Fruit fly (Drosophila melanogaster): ENCODE data around the gene CG9628.

The CG9628 gene

DNA sequence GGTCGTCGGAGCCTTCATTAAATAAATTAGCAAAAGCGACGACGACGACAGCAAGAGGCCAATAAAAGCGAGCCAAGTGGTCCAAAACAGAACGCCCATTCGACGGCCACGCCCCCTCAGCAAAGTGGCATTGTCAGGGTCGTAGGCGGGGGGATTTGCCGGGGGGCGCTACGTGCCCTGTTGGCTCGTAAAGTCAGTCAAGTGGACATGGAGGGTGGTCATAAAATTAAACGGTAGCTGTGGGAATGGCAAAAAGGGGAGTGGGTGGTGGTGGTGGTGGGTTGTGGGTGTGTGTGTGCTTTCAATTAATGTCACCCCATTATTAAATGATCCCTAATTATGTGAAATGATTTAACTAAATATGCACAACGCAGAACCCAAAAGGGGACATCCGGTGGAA lies 31.6 kb upstream of the CG9628 start:
- TF ChIP-seq CG12605 (GFP tag; IDR thresholded peaks at IDR 0.05): no peak
- TF ChIP-seq Pif1B (GFP tag; optimal IDR thresholded peaks at IDR 0.05): no peak
- TF ChIP-seq CG34367 (tag; optimal IDR thresholded peaks at IDR 0.05): no peak
- TF ChIP-seq CG10348 (GFP tag; IDR thresholded peaks at IDR 0.05): no peak
- no peak for TF ChIP-seq D1 (tag; optimal IDR thresholded peaks at IDR 0.05)

DNA sequence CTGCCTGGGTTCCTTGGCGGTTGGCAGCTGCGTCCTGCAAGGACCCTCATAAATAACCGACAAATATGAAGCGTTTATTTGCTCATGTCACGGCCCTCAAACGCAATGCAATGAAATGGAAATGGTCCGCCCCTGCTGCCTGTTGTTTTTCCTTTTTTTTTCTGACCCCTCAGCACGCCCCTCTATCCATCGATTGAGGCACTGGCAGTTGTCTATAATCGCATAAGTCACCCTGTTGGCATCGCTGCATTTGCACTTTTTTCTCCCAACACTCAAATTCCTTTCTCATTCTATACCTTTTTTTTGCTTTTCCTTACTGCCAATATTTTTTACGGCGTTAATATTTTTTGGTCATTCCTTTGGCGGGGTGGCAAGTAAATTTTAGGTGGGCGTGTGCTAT lies 30.4 kb upstream of the CG9628 start:
- TF ChIP-seq CG8301 (tag; optimal IDR thresholded peaks at IDR 0.05) (no peak), CG15710 (tag; optimal IDR thresholded peaks at IDR 0.05) (no peak), CG34367 (tag; optimal IDR thresholded peaks at IDR 0.05) (no peak), CG13204 (GFP tag; optimal IDR thresholded peaks at IDR 0.05) (no peak), Ets98B (GFP tag; IDR thresholded peaks at IDR 0.05) (no peak), CG9948 (tag; optimal IDR thresholded peaks at IDR 0.05) (no peak), Pif1A (GFP tag; optimal IDR thresholded peaks at IDR 0.05) (no peak), D1 (tag; optimal IDR thresholded peaks at IDR 0.05) (no peak), CG10348 (GFP tag; IDR thresholded peaks at IDR 0.05) (no peak), gl (tag; optimal IDR thresholded peaks at IDR 0.05) (no peak), Pif1B (GFP tag; optimal IDR thresholded peaks at IDR 0.05) (no peak), fd96Ca (GFP tag; IDR thresholded peaks at IDR 0.05) (no peak), Snoo (tag; optimal IDR thresholded peaks at IDR 0.05) (no peak), EcR (GFP tag; optimal IDR thresholded peaks at IDR 0.05) (no peak)

DNA sequence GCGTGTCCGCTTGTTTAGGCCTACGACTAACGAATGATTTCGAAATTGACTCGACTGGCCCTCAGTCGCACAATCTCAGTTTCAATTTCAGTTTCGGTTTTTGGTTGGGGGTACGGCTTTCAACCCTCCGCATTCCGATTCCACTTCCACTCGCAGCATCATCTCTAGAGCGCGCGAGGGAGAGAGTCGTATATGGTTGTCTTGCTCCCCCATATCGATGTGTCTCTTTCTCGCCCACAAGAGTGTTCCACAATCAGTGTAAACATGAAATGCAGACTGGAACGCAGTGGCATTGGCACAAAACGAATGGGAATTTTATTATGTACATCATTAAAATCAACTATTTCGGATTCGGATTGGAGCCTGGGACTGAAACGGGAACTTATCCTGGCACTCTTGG lies 23.1 kb upstream of the CG9628 start, which contains the start of gene HGTX:
HGTX (minus strand) TSS at position 38 of the 400 bp plus-strand sequence.
- no peak for TF ChIP-seq CG14655 (GFP tag; optimal IDR thresholded peaks at IDR 0.05)
- TF ChIP-seq Pif1A (GFP tag; optimal IDR thresholded peaks at IDR 0.05): no peak
- TF ChIP-seq CG34367 (tag; optimal IDR thresholded peaks at IDR 0.05): no peak
- TF ChIP-seq CG12605 (GFP tag; IDR thresholded peaks at IDR 0.05): no peak

DNA sequence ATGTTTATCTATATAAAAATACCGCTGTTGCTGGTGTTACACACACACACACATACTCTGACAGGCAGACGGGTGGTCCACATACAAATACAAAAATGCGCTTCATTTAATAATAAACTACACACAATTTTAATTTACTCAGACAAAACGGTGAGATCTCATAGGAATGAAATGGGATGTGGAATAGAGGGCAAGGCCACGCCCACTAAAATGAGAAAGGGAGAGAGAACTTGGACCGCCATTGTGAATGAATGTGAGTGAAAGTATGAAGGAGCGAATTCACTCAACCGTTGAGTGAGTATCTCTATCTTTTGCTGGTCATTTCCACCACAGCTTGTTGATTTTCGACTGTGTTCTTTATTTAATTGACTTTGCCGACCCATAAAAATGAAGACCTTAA lies 22.0 kb upstream of the CG9628 start:
- TF ChIP-seq Snoo (tag; optimal IDR thresholded peaks at IDR 0.05) (no peak), CG14655 (GFP tag; optimal IDR thresholded peaks at IDR 0.05) (no peak), CG34367 (tag; optimal IDR thresholded peaks at IDR 0.05) (no peak), gl (tag; optimal IDR thresholded peaks at IDR 0.05) (no peak), Pif1B (GFP tag; optimal IDR thresholded peaks at IDR 0.05) (no peak), CG8301 (tag; optimal IDR thresholded peaks at IDR 0.05) (no peak), EcR (GFP tag; optimal IDR thresholded peaks at IDR 0.05) (no peak), rn (GFP tag; IDR thresholded peaks at IDR 0.05) (no peak), CG13204 (GFP tag; optimal IDR thresholded peaks at IDR 0.05) (no peak), CG8159 (tag; optimal IDR thresholded peaks at IDR 0.05) (no peak), D1 (tag; optimal IDR thresholded peaks at IDR 0.05) (no peak)

DNA sequence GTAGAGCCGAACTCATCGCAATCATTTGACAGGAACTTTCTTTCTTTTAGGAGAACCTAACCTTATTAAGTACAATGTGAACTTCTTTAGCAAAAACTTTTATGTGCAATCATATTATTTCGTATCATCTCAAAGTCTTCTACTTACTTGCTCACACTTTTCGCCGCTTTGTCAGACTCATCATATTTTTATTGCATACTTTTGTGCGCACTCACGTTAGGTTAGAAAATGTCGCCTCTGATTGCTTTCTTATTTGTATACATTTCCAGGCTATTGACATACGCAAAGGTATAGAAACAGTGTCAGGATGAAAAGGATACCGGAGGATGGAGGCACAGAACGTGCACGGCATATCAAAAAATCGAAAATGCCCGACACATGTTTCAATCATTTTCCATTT lies 19.4 kb upstream of the CG9628 start:
- peak; percentile 27 for TF ChIP-seq D1 (tag; optimal IDR thresholded peaks at IDR 0.05)
- no peak for TF ChIP-seq CG34367 (tag; optimal IDR thresholded peaks at IDR 0.05)

DNA sequence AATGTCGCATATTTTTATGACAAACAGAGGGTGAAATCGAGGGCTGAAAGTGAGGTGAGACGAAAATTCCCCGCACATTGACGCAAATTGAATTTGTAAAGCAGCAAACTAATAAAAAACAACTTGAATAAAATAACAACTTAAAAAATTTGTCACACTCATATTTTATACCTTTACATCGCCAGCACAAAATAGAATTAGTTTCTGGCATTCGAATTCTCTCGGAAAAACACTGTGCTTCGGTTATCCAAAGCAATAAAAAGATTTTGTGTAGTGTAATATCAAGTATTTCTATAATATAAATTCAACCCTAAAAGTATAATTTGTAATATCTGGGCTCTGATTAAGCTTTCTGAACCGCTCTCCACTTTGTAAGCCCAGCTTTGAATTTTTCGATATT lies 17.3 kb upstream of the CG9628 start:
- TF ChIP-seq Ets98B (GFP tag; IDR thresholded peaks at IDR 0.05) (no peak), gl (tag; optimal IDR thresholded peaks at IDR 0.05) (no peak), CG32121 (GFP tag; IDR thresholded peaks at IDR 0.05) (no peak), rn (GFP tag; IDR thresholded peaks at IDR 0.05) (no peak)

DNA sequence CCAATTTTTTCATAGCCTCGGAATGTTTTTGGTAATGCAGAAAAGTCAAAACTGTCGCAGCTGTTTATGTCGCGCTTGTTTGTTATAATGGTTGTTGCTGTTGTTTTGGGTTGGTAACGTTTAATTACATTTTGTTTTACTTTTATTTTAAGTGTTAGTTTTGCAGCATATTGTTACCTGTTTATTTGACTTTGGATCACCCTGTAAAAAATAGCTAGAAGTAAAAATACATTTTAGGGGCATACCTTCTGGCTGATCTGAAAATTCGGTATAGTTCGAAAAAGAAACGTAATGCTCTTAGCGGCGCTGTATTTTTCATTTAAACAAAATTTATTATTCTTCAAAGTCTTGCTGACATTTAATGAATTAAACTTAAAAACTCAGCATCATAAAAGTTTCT lies 15.0 kb upstream of the CG9628 start:
- TF ChIP-seq D1 (tag; optimal IDR thresholded peaks at IDR 0.05): peak; percentile 47
- no peak for TF ChIP-seq Snoo (tag; optimal IDR thresholded peaks at IDR 0.05)

DNA sequence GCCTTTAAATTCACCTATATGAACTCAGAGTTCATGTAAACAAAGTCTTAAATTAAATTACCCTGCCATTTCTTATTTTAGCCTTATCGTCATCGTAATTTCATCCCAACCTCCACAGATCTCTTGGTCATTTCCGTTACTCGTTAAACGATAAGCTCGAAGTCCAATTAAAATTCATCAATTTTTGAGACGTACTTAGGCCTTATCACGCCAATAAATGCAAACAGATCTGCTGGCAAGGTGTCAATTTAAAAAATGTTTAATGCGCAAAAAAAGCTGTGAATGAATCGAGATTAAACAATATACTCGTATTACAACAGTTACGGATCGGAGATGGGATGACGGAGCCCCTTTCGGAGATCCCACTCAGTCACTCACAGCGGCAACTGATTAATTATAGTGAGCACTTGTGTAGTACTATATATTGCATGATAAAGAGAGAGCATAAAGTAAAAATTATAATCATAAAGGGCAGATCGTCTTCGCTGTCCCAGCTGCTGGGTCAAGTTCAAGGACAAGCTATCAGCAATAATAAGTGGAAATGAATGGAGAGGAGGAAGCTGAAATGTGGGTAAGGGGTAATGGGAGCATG lies 13.4 kb upstream of the CG9628 start:
- peak; percentile 68 for TF ChIP-seq EcR (GFP tag; optimal IDR thresholded peaks at IDR 0.05)
- no peak for TF ChIP-seq CG10348 (GFP tag; IDR thresholded peaks at IDR 0.05)

DNA sequence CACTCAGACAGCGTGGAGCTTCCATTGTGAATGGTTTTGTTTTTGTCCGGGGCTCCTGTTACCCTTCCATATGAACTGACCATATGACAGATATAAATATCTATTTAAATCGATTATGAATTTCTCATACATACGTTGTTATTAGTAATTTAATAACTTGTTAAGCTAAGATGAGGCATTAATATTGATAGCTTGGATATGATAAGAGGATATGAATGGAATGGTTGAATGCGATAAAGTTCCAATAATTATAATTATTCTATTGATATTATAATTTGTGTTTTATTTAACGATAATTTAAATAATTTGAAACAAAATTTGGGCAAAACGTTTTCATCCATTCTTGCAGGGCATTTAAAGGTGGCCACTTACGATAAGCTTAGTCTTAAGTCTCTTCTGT lies 12.1 kb upstream of the CG9628 start:
- TF ChIP-seq CG13204 (GFP tag; optimal IDR thresholded peaks at IDR 0.05): no peak
- no peak for TF ChIP-seq EcR (GFP tag; optimal IDR thresholded peaks at IDR 0.05)
- TF ChIP-seq Pif1A (GFP tag; optimal IDR thresholded peaks at IDR 0.05): peak; percentile 18
- TF ChIP-seq CG8159 (tag; optimal IDR thresholded peaks at IDR 0.05): peak; percentile 88
- TF ChIP-seq CG34367 (tag; optimal IDR thresholded peaks at IDR 0.05): peak; percentile 73
- peak; percentile 76 for TF ChIP-seq CG15710 (tag; optimal IDR thresholded peaks at IDR 0.05)
- peak; percentile 35 for TF ChIP-seq Snoo (tag; optimal IDR thresholded peaks at IDR 0.05)
- no peak for TF ChIP-seq fd96Ca (GFP tag; IDR thresholded peaks at IDR 0.05)
- TF ChIP-seq Ets98B (GFP tag; IDR thresholded peaks at IDR 0.05): no peak
- TF ChIP-seq CG4496 (GFP tag; IDR thresholded peaks at IDR 0.05): 0 out of 3 replicates have a peak, but pooled peaks have one; percentile 4
- TF ChIP-seq CG8301 (tag; optimal IDR thresholded peaks at IDR 0.05): peak; percentile 24
- no peak for TF ChIP-seq rn (GFP tag; IDR thresholded peaks at IDR 0.05)
- TF ChIP-seq D1 (tag; optimal IDR thresholded peaks at IDR 0.05): peak; percentile 22
- peak; percentile 59 for TF ChIP-seq CG14655 (GFP tag; optimal IDR thresholded peaks at IDR 0.05)
- peak; percentile 22 for TF ChIP-seq Pif1B (GFP tag; optimal IDR thresholded peaks at IDR 0.05)
- TF ChIP-seq CG9948 (tag; optimal IDR thresholded peaks at IDR 0.05): peak; percentile 77
- TF ChIP-seq CG17806 (tag; optimal IDR thresholded peaks at IDR 0.05): peak; percentile 79
- TF ChIP-seq CG10348 (GFP tag; IDR thresholded peaks at IDR 0.05): no peak
